Fruit fly (Drosophila melanogaster) whole organism, embryonic: ENCODE data around the gene RPA3.

ENCODE experiments used
- Aef1 ChIP-seq: fragments of 200-800 bp; sonication (Bioruptor generic); IDR thresholded peaks from 3 replicates; pipeline ENCODE4 v1.3.6; 2022; ENCODE audit warnings: missing biosample characterization, missing genetic modification characterization
- Antp ChIP-seq: fragments of 200-800 bp; sonication (Bioruptor generic); optimal IDR thresholded peaks from 3 replicates; lab custom pipeline; 2016; ENCODE audit warnings: missing biosample characterization, missing genetic modification characterization
- B-H2 ChIP-seq: fragments of 200-800 bp; sonication (Bioruptor generic); optimal IDR thresholded peaks from 2 replicates; lab custom pipeline; 2018; ENCODE audit warnings: missing biosample characterization, mild to moderate bottlenecking, missing genetic modification characterization
- CG10431 ChIP-seq: fragments of 200-800 bp; sonication (Bioruptor generic); optimal IDR thresholded peaks from 3 replicates; lab custom pipeline; 2018; ENCODE audit warnings: missing biosample characterization, mild to moderate bottlenecking, missing genetic modification characterization
- CG11560 ChIP-seq: fragments of 200-800 bp; sonication (Bioruptor generic); IDR thresholded peaks from 3 replicates; pipeline ENCODE4 v1.3.6; 2022; ENCODE audit warnings: missing biosample characterization, missing genetic modification characterization
- CG11695 ChIP-seq: fragments of 200-800 bp; sonication (Bioruptor generic); IDR thresholded peaks from 3 replicates; pipeline ENCODE4 v1.3.6; 2022; ENCODE audit warnings: missing biosample characterization, missing genetic modification characterization
- CG12155 ChIP-seq: fragments of 200-800 bp; sonication (Bioruptor generic); optimal IDR thresholded peaks from 3 replicates; lab custom pipeline; 2016; ENCODE audit warnings: missing biosample characterization, missing genetic modification characterization
- CG13296 ChIP-seq: fragments of 200-800 bp; sonication (Bioruptor generic); optimal IDR thresholded peaks from 3 replicates; lab custom pipeline; 2018; ENCODE audit warnings: missing biosample characterization, mild to moderate bottlenecking, missing genetic modification characterization
- CG15011 ChIP-seq: fragments of 200-800 bp; sonication (Bioruptor generic); optimal IDR thresholded peaks from 3 replicates; lab custom pipeline; 2018; ENCODE audit warnings: missing biosample characterization, mild to moderate bottlenecking, missing genetic modification characterization
- CG17912 ChIP-seq: fragments of 200-800 bp; sonication (Bioruptor generic); optimal IDR thresholded peaks from 2 replicates; lab custom pipeline; 2018; ENCODE audit warnings: missing biosample characterization, mild to moderate bottlenecking, missing genetic modification characterization
- CG2199 ChIP-seq: fragments of 200-800 bp; sonication (Bioruptor generic); IDR thresholded peaks from 3 replicates; pipeline ENCODE4 v1.3.6; 2022; ENCODE audit warnings: missing biosample characterization, missing genetic modification characterization
- CG33557 ChIP-seq: fragments of 200-800 bp; sonication (Bioruptor generic); optimal IDR thresholded peaks from 2 replicates; lab custom pipeline; 2019; ENCODE audit warnings: missing biosample characterization, mild to moderate bottlenecking, missing genetic modification characterization, moderate library complexity
- CG4360 ChIP-seq: fragments of 200-800 bp; sonication (Bioruptor generic); IDR thresholded peaks from 2 replicates; pipeline ENCODE4 v1.3.6; 2022; ENCODE audit warnings: missing biosample characterization, missing genetic modification characterization
- CG6175 ChIP-seq: fragments of 200-800 bp; sonication (Bioruptor generic); IDR thresholded peaks from 3 replicates; pipeline ENCODE4 v1.3.6; 2022; ENCODE audit warnings: missing biosample characterization, missing genetic modification characterization
- CG7839 ChIP-seq: fragments of 200-800 bp; sonication (Bioruptor generic); optimal IDR thresholded peaks from 3 replicates; lab custom pipeline; 2018; ENCODE audit warnings: missing biosample characterization, mild to moderate bottlenecking, missing genetic modification characterization, moderate library complexity
- CG7928 ChIP-seq: fragments of 200-800 bp; sonication (Bioruptor generic); optimal IDR thresholded peaks from 2 replicates; lab custom pipeline; 2017; ENCODE audit warnings: missing biosample characterization, mild to moderate bottlenecking, missing genetic modification characterization
- CG8765 ChIP-seq: fragments of 200-800 bp; sonication (Bioruptor generic); IDR thresholded peaks from 2 replicates; pipeline ENCODE4 v1.3.6; 2022; ENCODE audit warnings: missing biosample characterization, missing genetic modification characterization
- CG9876 ChIP-seq: fragments of 200-800 bp; sonication (Bioruptor generic); optimal IDR thresholded peaks from 2 replicates; lab custom pipeline; 2016; ENCODE audit warnings: missing biosample characterization, missing genetic modification characterization
- Camta ChIP-seq: fragments of 200-800 bp; sonication (Bioruptor generic); optimal IDR thresholded peaks from 2 replicates; lab custom pipeline; 2016; ENCODE audit warnings: missing biosample characterization, missing genetic modification characterization
- Dip2 ChIP-seq: fragments of 200-800 bp; sonication (Bioruptor generic); IDR thresholded peaks from 2 replicates; pipeline ENCODE4 v1.3.6; 2022; ENCODE audit warnings: missing biosample characterization, missing genetic modification characterization
- Drgx ChIP-seq: fragments of 200-800 bp; sonication (Bioruptor generic); IDR thresholded peaks from 2 replicates; pipeline ENCODE4 v1.3.6; 2022; ENCODE audit warnings: missing biosample characterization, missing genetic modification characterization
- Hand ChIP-seq: fragments of 200-800 bp; sonication (Bioruptor generic); optimal IDR thresholded peaks from 2 replicates; lab custom pipeline; 2017; ENCODE audit warnings: mild to moderate bottlenecking, missing biosample characterization, missing genetic modification reagents, missing genetic modification characterization
- HmgZ ChIP-seq: fragments of 200-800 bp; sonication (Bioruptor generic); optimal IDR thresholded peaks from 2 replicates; lab custom pipeline; 2018; ENCODE audit warnings: missing biosample characterization, mild to moderate bottlenecking, missing genetic modification characterization
- Lhr ChIP-seq: fragments of 200-800 bp; sonication (Bioruptor generic); optimal IDR thresholded peaks from 3 replicates; lab custom pipeline; 2017; ENCODE audit warnings: mild to moderate bottlenecking, missing biosample characterization, missing genetic modification reagents, missing genetic modification characterization
- MTF-1 ChIP-seq: fragments of 200-800 bp; sonication (Bioruptor generic); optimal IDR thresholded peaks from 2 replicates; lab custom pipeline; 2018; ENCODE audit warnings: missing biosample characterization, mild to moderate bottlenecking, missing genetic modification characterization, borderline replicate concordance
- Max ChIP-seq: fragments of 200-800 bp; sonication (Bioruptor generic); optimal IDR thresholded peaks from 2 replicates; lab custom pipeline; 2016; ENCODE audit warnings: missing biosample characterization, mild to moderate bottlenecking, missing genetic modification characterization
- Nf-YC ChIP-seq: fragments of 200-800 bp; optimal IDR thresholded peaks from 3 replicates; lab custom pipeline; 2019; ENCODE audit warnings: missing biosample characterization, mild to moderate bottlenecking, missing genetic modification characterization, moderate library complexity
- Trl ChIP-seq, 3 experiments: fragments of >200 bp in 2 of 3; fragments of 200-800 bp in 1 of 3; sonication (Bioruptor generic) in 1 of 3; optimal IDR thresholded peaks; 2 replicates in 1 of 3; 3 replicates in 2 of 3; lab custom pipeline; 2016 to 2017; ENCODE audit warnings: missing biosample characterization in 1 of 3, missing genetic modification characterization in 1 of 3
- Usf ChIP-seq: fragments of 200-800 bp; sonication (Bioruptor generic); optimal IDR thresholded peaks from 2 replicates; lab custom pipeline; 2017; ENCODE audit warnings: missing genotype, missing biosample characterization, missing genetic modification characterization
- YL-1 ChIP-seq: fragments of 200-800 bp; sonication (Bioruptor generic); optimal IDR thresholded peaks from 3 replicates; lab custom pipeline; 2017; ENCODE audit warnings: missing biosample characterization, mild to moderate bottlenecking, missing genetic modification characterization
- ab ChIP-seq: fragments of 200-800 bp; sonication (Bioruptor generic); optimal IDR thresholded peaks from 2 replicates; lab custom pipeline; 2016; ENCODE audit warnings: missing biosample characterization, missing genetic modification characterization
- ara ChIP-seq: fragments of 200-800 bp; sonication (Bioruptor generic); IDR thresholded peaks from 2 replicates; pipeline ENCODE4 v1.3.6; 2022; ENCODE audit warnings: missing biosample characterization, missing genetic modification characterization
- az2 ChIP-seq: fragments of 200-800 bp; sonication (Bioruptor generic); optimal IDR thresholded peaks from 3 replicates; lab custom pipeline; 2016; ENCODE audit warnings: missing biosample characterization, missing genetic modification characterization
- bsh ChIP-seq, 2 experiments: fragments of 200-800 bp; sonication (Bioruptor generic); optimal IDR thresholded peaks; 2 replicates each; lab custom pipeline; 2017 to 2018; ENCODE audit warnings: mild to moderate bottlenecking in 2 of 2, missing biosample characterization in 2 of 2, missing genetic modification characterization in 2 of 2, moderate library complexity in 1 of 2
- caup ChIP-seq: fragments of 200-800 bp; sonication (Bioruptor generic); optimal IDR thresholded peaks from 3 replicates; lab custom pipeline; 2017; ENCODE audit warnings: missing biosample characterization, mild to moderate bottlenecking, missing genetic modification characterization, moderate library complexity; ENCODE audit not compliant: severe bottlenecking
- cg ChIP-seq: fragments of 200-800 bp; sonication (Bioruptor generic); optimal IDR thresholded peaks from 3 replicates; lab custom pipeline; 2019; ENCODE audit warnings: missing biosample characterization, mild to moderate bottlenecking, missing genetic modification characterization, moderate library complexity
- ci ChIP-seq: fragments of 200-800 bp; sonication (Bioruptor generic); IDR thresholded peaks from 3 replicates; pipeline ENCODE4 v1.3.6; 2022; ENCODE audit warnings: missing biosample characterization, missing genetic modification characterization
- crol ChIP-seq: fragments of 200-800 bp; sonication (Bioruptor generic); IDR thresholded peaks from 2 replicates; pipeline ENCODE4 v1.3.6; 2022; ENCODE audit warnings: missing biosample characterization, missing genetic modification characterization
- emc ChIP-seq: fragments of 200-800 bp; sonication (Bioruptor generic); optimal IDR thresholded peaks from 2 replicates; lab custom pipeline; 2016; ENCODE audit warnings: missing biosample characterization, missing genetic modification characterization
- ftz-f1 ChIP-seq: fragments of 200-800 bp; sonication (Bioruptor generic); optimal IDR thresholded peaks from 2 replicates; lab custom pipeline; 2016; ENCODE audit warnings: missing biosample characterization, missing genetic modification characterization
- gcm2 ChIP-seq: fragments of 200-800 bp; sonication (Bioruptor generic); optimal IDR thresholded peaks from 2 replicates; lab custom pipeline; 2016; ENCODE audit warnings: missing biosample characterization, missing genetic modification characterization
- gsb-n ChIP-seq: fragments of 200-800 bp; sonication (Bioruptor generic); optimal IDR thresholded peaks from 3 replicates; lab custom pipeline; 2018; ENCODE audit warnings: missing biosample characterization, mild to moderate bottlenecking, missing genetic modification characterization
- ken ChIP-seq: fragments of 200-800 bp; sonication (Bioruptor generic); IDR thresholded peaks from 3 replicates; pipeline ENCODE4 v1.3.6; 2022; ENCODE audit warnings: missing biosample characterization, missing genetic modification characterization
- nerfin-2 ChIP-seq: fragments of 200-800 bp; sonication (Bioruptor generic); IDR thresholded peaks from 2 replicates; pipeline ENCODE4 v1.3.6; 2022; ENCODE audit warnings: missing biosample characterization, missing genetic modification characterization; ENCODE audit not compliant: partially characterized antibody
- pb ChIP-seq: fragments of 200-800 bp; sonication (Bioruptor generic); optimal IDR thresholded peaks from 3 replicates; lab custom pipeline; 2016; ENCODE audit warnings: missing biosample characterization, missing genetic modification characterization
- pum ChIP-seq: fragments of 200-800 bp; sonication (Bioruptor generic); optimal IDR thresholded peaks from 2 replicates; lab custom pipeline; 2016; ENCODE audit warnings: missing biosample characterization, missing genetic modification characterization
- run ChIP-seq: fragments of 200-800 bp; sonication (Bioruptor generic); optimal IDR thresholded peaks from 3 replicates; lab custom pipeline; 2018; ENCODE audit warnings: missing biosample characterization, mild to moderate bottlenecking, missing genetic modification characterization
- sens-2 ChIP-seq: fragments of 200-800 bp; sonication (Bioruptor generic); IDR thresholded peaks from 2 replicates; pipeline ENCODE4 v1.3.6; 2022; ENCODE audit warnings: missing biosample characterization, missing genetic modification characterization
- sqz ChIP-seq: fragments of 200-800 bp; sonication (Bioruptor generic); optimal IDR thresholded peaks from 3 replicates; lab custom pipeline; 2018; ENCODE audit warnings: missing biosample characterization, mild to moderate bottlenecking, missing genetic modification characterization
- sug ChIP-seq: fragments of 200-800 bp; optimal IDR thresholded peaks from 2 replicates; lab custom pipeline; 2019; ENCODE audit warnings: missing biosample characterization, mild to moderate bottlenecking, missing genetic modification characterization, moderate library complexity
- twi ChIP-seq: fragments of 200-800 bp; optimal IDR thresholded peaks from 2 replicates; lab custom pipeline; 2019; ENCODE audit warnings: missing biosample characterization, mild to moderate bottlenecking, missing genetic modification characterization, moderate library complexity

The RPA3 gene

DNA sequence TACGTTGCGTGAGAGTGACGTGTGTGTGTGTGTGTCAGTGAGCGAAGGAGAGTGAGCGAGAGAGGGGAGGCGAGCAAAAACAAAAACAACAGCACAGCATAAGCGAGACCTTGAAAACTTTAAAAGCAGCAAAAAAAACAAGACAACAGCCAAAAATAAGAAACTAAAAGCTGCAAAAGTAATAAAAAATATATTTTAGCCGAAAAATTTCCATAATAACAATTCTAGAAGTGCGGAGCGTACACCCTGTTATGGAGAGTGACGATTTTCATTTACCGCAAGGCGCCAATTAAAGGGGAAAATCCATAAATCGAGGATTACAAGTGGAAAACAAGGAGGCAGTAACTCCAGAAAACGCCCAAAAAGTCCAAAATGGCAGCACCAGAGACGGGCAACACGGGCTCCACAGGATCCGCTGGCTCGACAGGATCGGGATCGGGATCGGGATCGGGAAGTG lies 884 bp upstream of the RPA3 start:
- TF ChIP-seq ci (no peak), CG33557 (GFP tag; lab: Kevin White, UChicago) (no peak), YL-1 (GFP tag; lab: Kevin White, UChicago) (no peak), run (tag; lab: Kevin White, UChicago) (no peak), CG11560 (tag; lab: Robert Waterston, UW) (no peak), twi (tag; lab: Kevin White, UChicago) (no peak), Hand (no peak), CG7839 (tag; lab: Kevin White, UChicago) (no peak), pum (GFP tag; lab: Kevin White, UChicago) (no peak), Lhr (GFP tag; lab: Kevin White, UChicago) (no peak), ftz-f1 (peak; percentile 95), sens-2 (GFP tag; lab: Robert Waterston, UW) (no peak), az2 (GFP tag; lab: Kevin White, UChicago) (no peak), Trl (optimal IDR thresholded peaks at IDR 0.05; lab: Kevin White, UChicago) (peak; percentile 63 to 85), Trl (GFP tag; optimal IDR thresholded peaks at IDR 0.05; lab: Kevin White, UChicago) (no peak), CG13296 (GFP tag; lab: Kevin White, UChicago) (no peak), CG11695 (GFP tag; lab: Robert Waterston, UW) (no peak), sqz (GFP tag; lab: Kevin White, UChicago) (peak; percentile 70), caup (GFP tag; lab: Kevin White, UChicago) (no peak), MTF-1 (GFP tag; lab: Kevin White, UChicago) (no peak), CG7928 (GFP tag; lab: Kevin White, UChicago) (no peak), Aef1 (GFP tag; lab: Robert Waterston, UW) (0 out of 3 replicates have a peak, but pooled peaks have one; percentile 44), pb (no peak), CG2199 (no peak), CG8765 (GFP tag; lab: Robert Waterston, UW) (no peak), CG4360 (GFP tag; lab: Robert Waterston, UW) (peak; percentile 91), emc (GFP tag; lab: Kevin White, UChicago) (no peak), CG6175 (GFP tag; lab: Robert Waterston, UW) (no peak), ab (GFP tag; lab: Kevin White, UChicago) (no peak), CG10431 (GFP tag; lab: Kevin White, UChicago) (no peak), gsb-n (tag; lab: Kevin White, UChicago) (no peak), ara (GFP tag; lab: Robert Waterston, UW) (no peak), Max (GFP tag; lab: Kevin White, UChicago) (no peak), Usf (no peak), gcm2 (GFP tag; lab: Kevin White, UChicago) (no peak), cg (GFP tag; lab: Kevin White, UChicago) (peak; percentile 76), ken (GFP tag; lab: Robert Waterston, UW) (no peak), Drgx (GFP tag; lab: Robert Waterston, UW) (0 out of 2 replicates have a peak, but pooled peaks have one; percentile 15), Nf-YC (tag; lab: Kevin White, UChicago) (no peak), crol (GFP tag; lab: Robert Waterston, UW) (peak; percentile 88), CG9876 (GFP tag; lab: Kevin White, UChicago) (no peak), CG15011 (GFP tag; lab: Kevin White, UChicago) (no peak), nerfin-2 (GFP tag; lab: Robert Waterston, UW) (no peak), Antp (GFP tag; lab: Kevin White, UChicago) (no peak), HmgZ (tag; lab: Kevin White, UChicago) (no peak), B-H2 (GFP tag; lab: Kevin White, UChicago) (no peak), CG17912 (GFP tag; lab: Kevin White, UChicago) (no peak), Camta (GFP tag; lab: Kevin White, UChicago) (no peak), bsh (GFP tag; optimal IDR thresholded peaks at IDR 0.05; lab: Kevin White, UChicago) (peak in 1 of 2 experiments; percentile 37), sug (no peak), CG12155 (GFP tag; lab: Kevin White, UChicago) (no peak), Dip2 (GFP tag; lab: Robert Waterston, UW) (no peak)
